Fruit fly (Drosophila melanogaster) whole organism, embryonic: Measurements from ENCODE around the gene CG3119.

Source experiments
- Ada2b ChIP-seq: fragments of 200-800 bp; sonication (Bioruptor generic); IDR thresholded peaks from 2 replicates; pipeline ENCODE4 v1.3.6; 2022; ENCODE audit warnings: missing biosample characterization, missing genetic modification characterization
- CG11398 ChIP-seq: fragments of 200-800 bp; sonication (Bioruptor generic); optimal IDR thresholded peaks from 2 replicates; lab custom pipeline; 2016; ENCODE audit warnings: missing biosample characterization, missing genetic modification characterization
- CG11504 ChIP-seq: fragments of 200-800 bp; sonication (Bioruptor generic); optimal IDR thresholded peaks from 3 replicates; lab custom pipeline; 2019; ENCODE audit warnings: missing biosample characterization, mild to moderate bottlenecking, missing genetic modification characterization, moderate library complexity
- CG12659 ChIP-seq: fragments of 200-800 bp; sonication (Bioruptor generic); optimal IDR thresholded peaks from 3 replicates; lab custom pipeline; 2017; ENCODE audit warnings: mild to moderate bottlenecking, missing biosample characterization, missing genetic modification reagents, missing genetic modification characterization
- CG13123 ChIP-seq: fragments of 200-800 bp; sonication (Bioruptor generic); optimal IDR thresholded peaks from 2 replicates; lab custom pipeline; 2016; ENCODE audit warnings: missing biosample characterization, missing genetic modification characterization
- CG14050 ChIP-seq: fragments of 200-800 bp; sonication (Bioruptor generic); IDR thresholded peaks from 3 replicates; pipeline ENCODE4 v1.3.6; 2022; ENCODE audit warnings: missing biosample characterization, missing genetic modification characterization
- CG15479 ChIP-seq: fragments of 200-800 bp; sonication (Bioruptor generic); optimal IDR thresholded peaks from 3 replicates; lab custom pipeline; 2019; ENCODE audit warnings: missing biosample characterization, mild to moderate bottlenecking, missing genetic modification characterization, moderate library complexity
- CG15514 ChIP-seq: fragments of 200-800 bp; sonication (Bioruptor generic); optimal IDR thresholded peaks from 3 replicates; lab custom pipeline; 2017; ENCODE audit warnings: missing biosample characterization, missing genetic modification characterization, mild to moderate bottlenecking, moderate library complexity, missing genetic modification reagents
- CG18262 ChIP-seq: fragments of 200-800 bp; optimal IDR thresholded peaks from 3 replicates; lab custom pipeline; 2019; ENCODE audit warnings: missing biosample characterization, mild to moderate bottlenecking, missing genetic modification characterization, moderate library complexity
- CG3065 ChIP-seq: fragments of 200-800 bp; sonication (Bioruptor generic); optimal IDR thresholded peaks from 2 replicates; lab custom pipeline; 2016; ENCODE audit warnings: missing biosample characterization, missing genetic modification characterization
- CG4707 ChIP-seq: fragments of 200-800 bp; sonication (Bioruptor generic); optimal IDR thresholded peaks from 2 replicates; lab custom pipeline; 2018; ENCODE audit warnings: missing biosample characterization, mild to moderate bottlenecking, missing genetic modification characterization, moderate library complexity
- CG5245 ChIP-seq: fragments of 200-800 bp; sonication (Bioruptor generic); optimal IDR thresholded peaks from 3 replicates; lab custom pipeline; 2016; ENCODE audit warnings: missing biosample characterization, missing genetic modification characterization
- CG7963 ChIP-seq: fragments of 200-800 bp; sonication (Bioruptor generic); IDR thresholded peaks from 3 replicates; pipeline ENCODE4 v1.3.6; 2022; ENCODE audit warnings: missing biosample characterization, missing genetic modification characterization; ENCODE audit not compliant: partially characterized antibody
- CG7987 ChIP-seq: fragments of 200-800 bp; sonication (Bioruptor generic); optimal IDR thresholded peaks from 2 replicates; lab custom pipeline; 2018; ENCODE audit warnings: missing biosample characterization, mild to moderate bottlenecking, missing genetic modification characterization, moderate library complexity
- CG9727 ChIP-seq: fragments of 200-800 bp; sonication (Bioruptor generic); optimal IDR thresholded peaks from 3 replicates; lab custom pipeline; 2017; ENCODE audit warnings: missing biosample characterization, mild to moderate bottlenecking, missing genetic modification characterization
- Camta ChIP-seq: fragments of 200-800 bp; sonication (Bioruptor generic); optimal IDR thresholded peaks from 2 replicates; lab custom pipeline; 2016; ENCODE audit warnings: missing biosample characterization, missing genetic modification characterization
- CkIIα-i1 ChIP-seq: fragments of 200-800 bp; sonication (Bioruptor generic); IDR thresholded peaks from 2 replicates; pipeline ENCODE4 v1.3.6; 2022; ENCODE audit warnings: missing biosample characterization, missing genetic modification characterization
- CoRest ChIP-seq: fragments of 200-800 bp; sonication (Bioruptor generic); optimal IDR thresholded peaks from 3 replicates; lab custom pipeline; 2018; ENCODE audit warnings: missing biosample characterization, mild to moderate bottlenecking, missing genetic modification characterization, moderate library complexity
- Fer2 ChIP-seq: fragments of 200-800 bp; sonication (Bioruptor generic); optimal IDR thresholded peaks from 2 replicates; lab custom pipeline; 2018; ENCODE audit warnings: missing biosample characterization, mild to moderate bottlenecking, missing genetic modification characterization, moderate library complexity
- MBD-R2 ChIP-seq: fragments of 200-800 bp; sonication (Bioruptor generic); IDR thresholded peaks from 2 replicates; pipeline ENCODE4 v1.3.6; 2022; ENCODE audit warnings: missing biosample characterization, missing genetic modification characterization
- MESR4 ChIP-seq: fragments of 200-800 bp; sonication (Bioruptor generic); optimal IDR thresholded peaks from 2 replicates; lab custom pipeline; 2018; ENCODE audit warnings: missing biosample characterization, mild to moderate bottlenecking, missing genetic modification characterization, moderate library complexity
- Mes4 ChIP-seq: fragments of 200-800 bp; sonication (Bioruptor generic); optimal IDR thresholded peaks from 2 replicates; lab custom pipeline; 2016; ENCODE audit warnings: missing biosample characterization, missing genetic modification characterization
- Neu2 ChIP-seq: fragments of 200-800 bp; sonication (Bioruptor generic); optimal IDR thresholded peaks from 3 replicates; lab custom pipeline; 2016; ENCODE audit warnings: missing biosample characterization, missing genetic modification characterization, borderline replicate concordance
- Nf-YA ChIP-seq: fragments of 200-800 bp; sonication (Bioruptor generic); IDR thresholded peaks from 2 replicates; pipeline ENCODE4 v1.3.6; 2022; ENCODE audit warnings: missing biosample characterization, missing genetic modification characterization
- NfI ChIP-seq: fragments of 200-800 bp; sonication (Bioruptor generic); optimal IDR thresholded peaks from 3 replicates; lab custom pipeline; 2018; ENCODE audit warnings: missing biosample characterization, mild to moderate bottlenecking, missing genetic modification characterization, moderate library complexity
- Sin3A ChIP-seq: fragments of >200 bp; optimal IDR thresholded peaks from 2 replicates; lab custom pipeline; 2018
- Sox100B ChIP-seq: fragments of 200-800 bp; sonication (Bioruptor generic); optimal IDR thresholded peaks from 3 replicates; lab custom pipeline; 2018; ENCODE audit warnings: missing biosample characterization, mild to moderate bottlenecking, missing genetic modification characterization
- Usf ChIP-seq: fragments of 200-800 bp; sonication (Bioruptor generic); optimal IDR thresholded peaks from 2 replicates; lab custom pipeline; 2017; ENCODE audit warnings: missing genotype, missing biosample characterization, missing genetic modification characterization
- bowl ChIP-seq: fragments of 200-800 bp; sonication (Bioruptor generic); IDR thresholded peaks from 2 replicates; pipeline ENCODE4 v1.3.6; 2022; ENCODE audit warnings: missing biosample characterization, missing genetic modification characterization
- cg ChIP-seq: fragments of 200-800 bp; sonication (Bioruptor generic); optimal IDR thresholded peaks from 3 replicates; lab custom pipeline; 2019; ENCODE audit warnings: missing biosample characterization, mild to moderate bottlenecking, missing genetic modification characterization, moderate library complexity
- danr ChIP-seq: fragments of 200-800 bp; sonication (Bioruptor generic); IDR thresholded peaks from 2 replicates; pipeline ENCODE4 v1.3.6; 2022; ENCODE audit warnings: missing biosample characterization, missing genetic modification characterization
- ewg ChIP-seq: fragments of 200-800 bp; sonication (Bioruptor generic); optimal IDR thresholded peaks from 3 replicates; lab custom pipeline; 2017; ENCODE audit warnings: mild to moderate bottlenecking, missing biosample characterization, missing genetic modification reagents, missing genetic modification characterization
- exex ChIP-seq: fragments of 200-800 bp; sonication (Bioruptor generic); optimal IDR thresholded peaks from 4 replicates; lab custom pipeline; 2018; ENCODE audit warnings: missing biosample characterization, mild to moderate bottlenecking, missing genetic modification characterization, moderate library complexity
- gem ChIP-seq: fragments of 200-800 bp; sonication (Bioruptor generic); optimal IDR thresholded peaks from 2 replicates; lab custom pipeline; 2019; ENCODE audit warnings: missing biosample characterization, mild to moderate bottlenecking, missing genetic modification characterization, moderate library complexity
- her ChIP-seq: fragments of 200-800 bp; sonication (Bioruptor generic); optimal IDR thresholded peaks from 2 replicates; lab custom pipeline; 2016; ENCODE audit warnings: missing biosample characterization, missing genetic modification characterization
- lov ChIP-seq, 2 experiments: fragments of 200-800 bp in 1 of 2; fragments of >200 bp in 1 of 2; sonication (Bioruptor generic) in 1 of 2; IDR thresholded peaks in 1 of 2; optimal IDR thresholded peaks in 1 of 2; 2 replicates in 1 of 2; 3 replicates in 1 of 2; pipeline versions ENCODE4 v1.3.6 to Lab custom; 2017 to 2022; ENCODE audit warnings: missing biosample characterization in 1 of 2, missing genetic modification characterization in 1 of 2
- luna ChIP-seq: fragments of 200-800 bp; sonication (Bioruptor generic); optimal IDR thresholded peaks from 2 replicates; lab custom pipeline; 2016; ENCODE audit warnings: missing biosample characterization, missing genetic modification characterization
- nom ChIP-seq: fragments of 200-800 bp; sonication (Bioruptor generic); optimal IDR thresholded peaks from 2 replicates; lab custom pipeline; 2017; ENCODE audit warnings: missing biosample characterization, missing genetic modification characterization, mild to moderate bottlenecking, moderate library complexity, missing genetic modification reagents
- oc ChIP-seq: fragments of 200-800 bp; sonication (Bioruptor generic); optimal IDR thresholded peaks from 2 replicates; lab custom pipeline; 2018; ENCODE audit warnings: missing biosample characterization, mild to moderate bottlenecking, missing genetic modification characterization, moderate library complexity
- pfk ChIP-seq: fragments of 200-800 bp; sonication (Bioruptor generic); optimal IDR thresholded peaks from 2 replicates; lab custom pipeline; 2018; ENCODE audit warnings: missing biosample characterization, mild to moderate bottlenecking, missing genetic modification characterization, moderate library complexity
- pzg ChIP-seq: fragments of 200-800 bp; sonication (Bioruptor generic); optimal IDR thresholded peaks from 3 replicates; lab custom pipeline; 2018; ENCODE audit warnings: missing biosample characterization, mild to moderate bottlenecking, missing genetic modification characterization, moderate library complexity
- repo ChIP-seq: fragments of 200-800 bp; sonication (Bioruptor generic); optimal IDR thresholded peaks from 2 replicates; lab custom pipeline; 2016; ENCODE audit warnings: missing biosample characterization, missing genetic modification characterization
- rib ChIP-seq: fragments of 200-800 bp; sonication (Bioruptor generic); IDR thresholded peaks from 2 replicates; pipeline ENCODE4 v1.3.6; 2022; ENCODE audit warnings: missing biosample characterization, missing genetic modification characterization
- row ChIP-seq: fragments of 200-800 bp; sonication (Bioruptor generic); IDR thresholded peaks from 3 replicates; pipeline ENCODE4 v1.3.6; 2022; ENCODE audit warnings: missing biosample characterization, missing genetic modification characterization
- sr ChIP-seq: fragments of 200-800 bp; sonication (Bioruptor generic); IDR thresholded peaks from 3 replicates; pipeline ENCODE4 v1.3.6; 2022; ENCODE audit warnings: missing biosample characterization, missing genetic modification characterization
- trh ChIP-seq: fragments of 200-800 bp; sonication (Bioruptor generic); optimal IDR thresholded peaks from 2 replicates; lab custom pipeline; 2016; ENCODE audit warnings: missing biosample characterization, missing genetic modification characterization
- tx ChIP-seq: fragments of 200-800 bp; sonication (Bioruptor generic); optimal IDR thresholded peaks from 2 replicates; lab custom pipeline; 2016; ENCODE audit warnings: missing biosample characterization, missing genetic modification characterization
- vnd ChIP-seq: fragments of 200-800 bp; sonication (Bioruptor generic); IDR thresholded peaks from 3 replicates; pipeline ENCODE4 v1.3.6; 2022; ENCODE audit warnings: missing biosample characterization, missing genetic modification characterization; ENCODE audit not compliant: partially characterized antibody
- zfh1 ChIP-seq: fragments of 200-800 bp; sonication (Bioruptor generic); IDR thresholded peaks from 3 replicates; pipeline ENCODE4 v1.3.6; 2022; ENCODE audit warnings: missing biosample characterization, missing genetic modification characterization

Gene CG3119

DNA sequence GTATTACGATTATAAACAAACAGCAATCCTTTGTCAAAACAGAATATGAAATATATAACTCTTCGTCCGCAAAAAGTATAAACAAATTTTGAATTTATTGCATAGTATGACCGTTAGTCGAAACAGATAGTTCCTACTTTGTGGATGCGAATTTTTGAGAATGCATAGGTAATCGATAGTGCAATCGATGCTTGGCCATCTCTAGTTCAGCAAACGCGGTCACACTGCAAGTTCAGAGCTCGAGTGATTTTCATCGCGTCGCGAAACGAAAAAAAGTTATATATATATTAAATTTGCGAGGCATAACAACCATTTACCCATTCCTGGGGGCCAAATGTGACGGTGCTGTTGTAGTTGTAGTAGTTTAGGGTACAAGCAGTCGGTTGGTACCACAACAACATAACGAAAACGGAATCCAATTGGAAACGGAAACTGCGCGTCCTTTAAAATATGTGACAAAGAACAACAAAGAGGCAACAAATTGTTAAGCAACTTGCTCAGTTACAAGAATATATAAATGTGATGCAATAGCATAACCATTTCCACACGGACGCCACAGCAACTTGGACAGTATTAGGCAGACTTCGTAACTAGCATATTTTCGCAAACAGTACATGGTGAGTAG is 19.4 kb upstream of the CG3119 start, which contains the start of gene CG2991 (continued):
- TF ChIP-seq Fer2 (tag; lab: Kevin White, UChicago) (no peak), repo (GFP tag; lab: Kevin White, UChicago) (no peak), exex (tag; lab: Kevin White, UChicago) (peak; percentile 13), CG18262 (tag; lab: Kevin White, UChicago) (peak; percentile 24), lov (optimal IDR thresholded peaks at IDR 0.05; lab: Kevin White, UChicago) (no peak), lov (GFP tag; IDR thresholded peaks at IDR 0.05; lab: Robert Waterston, UW) (no peak), Usf (no peak), CG14050 (GFP tag; lab: Robert Waterston, UW) (no peak), tx (GFP tag; lab: Kevin White, UChicago) (no peak), CG15479 (GFP tag; lab: Kevin White, UChicago) (no peak), CG13123 (GFP tag; lab: Kevin White, UChicago) (no peak), CG15514 (peak; percentile 78), CoRest (tag; lab: Kevin White, UChicago) (peak; percentile 16), rib (peak; percentile 38; the same call in 1 of the 2 replicates), pzg (GFP tag; lab: Kevin White, UChicago) (peak; percentile 97), NfI (GFP tag; lab: Kevin White, UChicago) (peak; percentile 26), nom (GFP tag; lab: Kevin White, UChicago) (peak; percentile 17), her (GFP tag; lab: Kevin White, UChicago) (peak; percentile 99), Neu2 (GFP tag; lab: Kevin White, UChicago) (no peak), danr (no peak), CG4707 (GFP tag; lab: Kevin White, UChicago) (no peak), sr (GFP tag; lab: Robert Waterston, UW) (no peak), zfh1 (GFP tag; lab: Robert Waterston, UW) (no peak), Nf-YA (GFP tag; lab: Robert Waterston, UW) (no peak), row (GFP tag; lab: Robert Waterston, UW) (peak; percentile 60; the same call in 2 of the 3 replicates), oc (tag; lab: Kevin White, UChicago) (no peak), CG9727 (GFP tag; lab: Kevin White, UChicago) (no peak), MBD-R2 (GFP tag; lab: Robert Waterston, UW) (peak; percentile 75), pfk (GFP tag; lab: Kevin White, UChicago) (no peak), CG7987 (GFP tag; lab: Kevin White, UChicago) (peak; percentile 36), CG3065 (GFP tag; lab: Kevin White, UChicago) (no peak), gem (tag; lab: Kevin White, UChicago) (peak; percentile 11), cg (GFP tag; lab: Kevin White, UChicago) (no peak), CG7963 (GFP tag; lab: Robert Waterston, UW) (peak; percentile 70; the same call in 2 of the 3 replicates), vnd (peak; percentile 59; the same call in 2 of the 3 replicates), ewg (GFP tag; lab: Kevin White, UChicago) (no peak), Sin3A (lab: Kevin White, UChicago) (peak; percentile 39), MESR4 (GFP tag; lab: Kevin White, UChicago) (peak; percentile 82), luna (GFP tag; lab: Kevin White, UChicago) (no peak), CG12659 (GFP tag; lab: Kevin White, UChicago) (peak; percentile 75), Ada2b (no peak), CG5245 (GFP tag; lab: Kevin White, UChicago) (no peak), Camta (GFP tag; lab: Kevin White, UChicago) (no peak), trh (GFP tag; lab: Kevin White, UChicago) (no peak), CkIIα-i1 (GFP tag; lab: Robert Waterston, UW) (no peak), Mes4 (GFP tag; lab: Kevin White, UChicago) (no peak), CG11398 (GFP tag; lab: Kevin White, UChicago) (no peak), CG11504 (tag; lab: Kevin White, UChicago) (peak; percentile 43), bowl (no peak), Sox100B (GFP tag; lab: Kevin White, UChicago) (no peak)
